Worm (Caenorhabditis elegans) whole organism, L3 larva: Measurements from ENCODE around the gene Y49F6A.12.
A peak's percentile ranks its signal among the peaks of the same experiment; 100 is the strongest.

Experiments
- R02D3.7 ChIP-seq: fragments of 150-350 bp; optimal IDR thresholded peaks from 2 replicates; lab custom pipeline; 2014; ENCODE audit warnings: missing biosample characterization, missing genetic modification characterization
- ZK546.5 ChIP-seq: sonication (generic microtip); optimal IDR thresholded peaks from 2 replicates; lab custom pipeline; 2017; ENCODE audit warnings: missing biosample characterization, missing genetic modification characterization
- aly-2 ChIP-seq: fragments of 150-350 bp; optimal IDR thresholded peaks from 2 replicates; lab custom pipeline; 2014; ENCODE audit warnings: missing biosample characterization, missing genetic modification characterization
- ceh-16 ChIP-seq: sonication (generic microtip); optimal IDR thresholded peaks from 2 replicates; lab custom pipeline; 2017; ENCODE audit warnings: missing biosample characterization, missing genetic modification characterization
- ceh-28 ChIP-seq: fragments of 150-350 bp; optimal IDR thresholded peaks from 2 replicates; lab custom pipeline; 2014; ENCODE audit warnings: missing biosample characterization, missing genetic modification reagents, missing genetic modification characterization
- ceh-82 ChIP-seq: fragments of 150-350 bp; optimal IDR thresholded peaks from 2 replicates; lab custom pipeline; 2014; ENCODE audit warnings: missing biosample characterization, missing genetic modification characterization
- ceh-9 ChIP-seq: sonication (generic microtip); optimal IDR thresholded peaks from 2 replicates; lab custom pipeline; 2018; ENCODE audit warnings: missing biosample characterization, missing genetic modification characterization
- elt-1 ChIP-seq: fragments of 150-350 bp; optimal IDR thresholded peaks from 2 replicates; lab custom pipeline; 2014; ENCODE audit warnings: missing biosample characterization, missing genetic modification characterization
- elt-2 ChIP-seq: sonication (generic microtip); optimal IDR thresholded peaks from 2 replicates; lab custom pipeline; 2016; ENCODE audit warnings: missing genetic modification reagents, mild to moderate bottlenecking, missing genetic modification characterization, missing compliant biosample characterization
- fkh-10 ChIP-seq: sonication (generic microtip); optimal IDR thresholded peaks from 2 replicates; lab custom pipeline; 2017; ENCODE audit warnings: missing biosample characterization, missing genetic modification reagents, missing genetic modification characterization
- fkh-2 ChIP-seq: fragments of 150-350 bp; optimal IDR thresholded peaks from 2 replicates; lab custom pipeline; 2014; ENCODE audit warnings: missing biosample characterization, missing genetic modification reagents, missing genetic modification characterization
- fos-1 ChIP-seq: fragments of 150-350 bp; optimal IDR thresholded peaks from 2 replicates; lab custom pipeline; 2014; ENCODE audit warnings: missing biosample characterization, missing genetic modification characterization
- hmg-11 ChIP-seq: sonication (generic microtip); optimal IDR thresholded peaks from 2 replicates; lab custom pipeline; 2016; ENCODE audit warnings: missing genetic modification characterization, missing compliant biosample characterization
- lin-15B ChIP-seq: fragments of 150-350 bp; optimal IDR thresholded peaks from 2 replicates; lab custom pipeline; 2014; ENCODE audit warnings: missing biosample characterization, missing genetic modification characterization
- lin-39 ChIP-seq: fragments of 150-350 bp; optimal IDR thresholded peaks from 2 replicates; lab custom pipeline; 2018; ENCODE audit warnings: missing biosample characterization, missing genetic modification reagents, missing genetic modification characterization
- lsy-12 ChIP-seq: sonication (generic microtip); optimal IDR thresholded peaks from 2 replicates; lab custom pipeline; 2016; ENCODE audit warnings: mild to moderate bottlenecking, missing genetic modification characterization, missing compliant biosample characterization
- mdl-1 ChIP-seq: fragments of 150-350 bp; optimal IDR thresholded peaks from 2 replicates; lab custom pipeline; 2014; ENCODE audit warnings: missing biosample characterization, missing genetic modification characterization
- nfya-1 ChIP-seq: sonication (generic microtip); optimal IDR thresholded peaks from 2 replicates; lab custom pipeline; 2017; ENCODE audit warnings: missing genetic modification characterization, mild to moderate bottlenecking, missing compliant biosample characterization, antibody characterized with exemption, moderate library complexity; ENCODE audit not compliant: insufficient read depth
- nhr-11 ChIP-seq: fragments of 150-350 bp; optimal IDR thresholded peaks from 2 replicates; lab custom pipeline; 2014; ENCODE audit warnings: missing biosample characterization, missing genetic modification characterization
- nhr-12 ChIP-seq: fragments of 150-350 bp; optimal IDR thresholded peaks from 2 replicates; lab custom pipeline; 2014; ENCODE audit warnings: missing biosample characterization, missing genetic modification characterization
- nhr-23 ChIP-seq: fragments of 150-350 bp; optimal IDR thresholded peaks from 2 replicates; lab custom pipeline; 2014; ENCODE audit warnings: missing biosample characterization, missing genetic modification reagents, missing genetic modification characterization
- nhr-237 ChIP-seq: fragments of 150-350 bp; optimal IDR thresholded peaks from 2 replicates; lab custom pipeline; 2014; ENCODE audit warnings: missing biosample characterization, missing genetic modification characterization
- nhr-25 ChIP-seq: sonication (generic microtip); optimal IDR thresholded peaks from 2 replicates; lab custom pipeline; 2017; ENCODE audit warnings: missing biosample characterization, missing genetic modification characterization
- nhr-28 ChIP-seq: fragments of 150-350 bp; optimal IDR thresholded peaks from 2 replicates; lab custom pipeline; 2014; ENCODE audit warnings: missing biosample characterization, missing genetic modification characterization
- nhr-43 ChIP-seq: sonication (generic microtip); optimal IDR thresholded peaks from 2 replicates; lab custom pipeline; 2016; ENCODE audit warnings: mild to moderate bottlenecking, missing genetic modification characterization, missing compliant biosample characterization; ENCODE audit not compliant: poor library complexity, severe bottlenecking
- pqm-1 ChIP-seq: fragments of 150-350 bp; optimal IDR thresholded peaks from 2 replicates; lab custom pipeline; 2017; ENCODE audit warnings: missing biosample characterization, missing genetic modification characterization, inconsistent platforms
- sea-2 ChIP-seq: fragments of 150-350 bp; sonication (generic microtip); optimal IDR thresholded peaks from 4 replicates; lab custom pipeline; 2014; ENCODE audit warnings: missing biosample characterization, missing genetic modification reagents, missing genetic modification characterization
- skn-1 ChIP-seq: fragments of 150-350 bp; optimal IDR thresholded peaks from 2 replicates; lab custom pipeline; 2014; ENCODE audit warnings: missing biosample characterization, missing genetic modification characterization
- snpc-4 ChIP-seq: fragments of 150-350 bp; optimal IDR thresholded peaks from 2 replicates; lab custom pipeline; 2014; ENCODE audit warnings: missing biosample characterization, missing genetic modification characterization
- tbx-2 ChIP-seq: sonication (generic microtip); optimal IDR thresholded peaks from 2 replicates; lab custom pipeline; 2016; ENCODE audit warnings: mild to moderate bottlenecking, missing genetic modification characterization, missing compliant biosample characterization
- unc-39 ChIP-seq: sonication (generic microtip); optimal IDR thresholded peaks from 4 replicates; lab custom pipeline; 2017; ENCODE audit warnings: missing biosample characterization, missing genetic modification characterization
- unc-62 ChIP-seq: fragments of 150-350 bp; sonication (generic microtip); optimal IDR thresholded peaks from 4 replicates; lab custom pipeline; 2014; ENCODE audit warnings: missing biosample characterization, missing genetic modification reagents, missing genetic modification characterization
- ztf-11 ChIP-seq: fragments of 150-350 bp; optimal IDR thresholded peaks from 2 replicates; lab custom pipeline; 2014; ENCODE audit warnings: missing biosample characterization, missing genetic modification characterization

The Y49F6A.12 gene

ce11 chrII:3595339-3595738 is at the start of gene Y49F6A.12:
Gene Y49F6A.12 (plus strand): TSS chrII:3595639.
- TF ChIP-seq nhr-25 (tag; lab: Kevin White, UChicago) (no peak), fos-1 (tag; lab: Kevin White, UChicago) (no peak), fkh-10 (GFP tag; lab: Kevin White, UChicago) (no peak), ceh-9 (tag; lab: Kevin White, UChicago) (no peak), lin-15B (tag; lab: Kevin White, UChicago) (no peak)
- TF ChIP-seq, all 47 proteins: peak for 0

ce11 chrII:3546381-3546931 is 49.0 kb upstream of the Y49F6A.12 start, which contains the start of gene apd-3:
Gene apd-3 (minus strand): TSS chrII:3546431.
- TF ChIP-seq sea-2 (no peak), ceh-9 (tag; lab: Kevin White, UChicago) (no peak), nhr-11 (tag; lab: Kevin White, UChicago) (no peak), ZK546.5 (no peak), ceh-16 (no peak), lsy-12 (tag; lab: Kevin White, UChicago) (no peak)

ce11 chrII:3547282-3547681 is 48.2 kb upstream of the Y49F6A.12 start:
- peak; percentile 23 for TF ChIP-seq elt-1 (tag; lab: Kevin White, UChicago)
- peak; percentile 70 for TF ChIP-seq nfya-1
- TF ChIP-seq lin-15B (tag; lab: Kevin White, UChicago) = peak; percentile 81
- TF ChIP-seq hmg-11 = peak; percentile 81
- TF ChIP-seq lin-39 (tag; lab: Kevin White, UChicago) = peak; percentile 71
- TF ChIP-seq nhr-11 (tag; lab: Kevin White, UChicago) = no peak
- TF ChIP-seq skn-1 (tag; lab: Kevin White, UChicago) = peak; percentile 6
- no peak for TF ChIP-seq R02D3.7
- TF ChIP-seq nhr-23 (tag; lab: Kevin White, UChicago) = peak; percentile 29
- TF ChIP-seq, all 47 proteins: peak for 7

ce11 chrII:3550352-3550751 is 45.1 kb upstream of the Y49F6A.12 start, which contains the start of gene W10G11.19:
Gene W10G11.19 (plus strand): TSS chrII:3550652.
- TF ChIP-seq elt-2 (tag; lab: Kevin White, UChicago) (peak; percentile 35), nhr-28 (tag; lab: Kevin White, UChicago) (no peak)

ce11 chrII:3553453-3553852 is 42.0 kb upstream of the Y49F6A.12 start, which contains the start of gene dnc-3:
Gene dnc-3 (plus strand): TSS chrII:3553724.
- TF ChIP-seq nfya-1 (peak; percentile 51), ZK546.5 (no peak), tbx-2 (tag; lab: Kevin White, UChicago) (peak; percentile 53), nhr-23 (tag; lab: Kevin White, UChicago) (peak; percentile 21), lin-15B (tag; lab: Kevin White, UChicago) (peak; percentile 59), nhr-12 (tag; lab: Kevin White, UChicago) (no peak), snpc-4 (peak; percentile 5), ceh-82 (no peak), fkh-2 (tag; lab: Kevin White, UChicago) (no peak), elt-2 (tag; lab: Kevin White, UChicago) (peak; percentile 28), ceh-28 (peak; percentile 29)

ce11 chrII:3554673-3555072 is 40.8 kb upstream of the Y49F6A.12 start:
- no peak for TF ChIP-seq elt-2 (tag; lab: Kevin White, UChicago)
- no peak for TF ChIP-seq lin-39 (tag; lab: Kevin White, UChicago)
- no peak for TF ChIP-seq hmg-11
- TF ChIP-seq nhr-12 (tag; lab: Kevin White, UChicago) = no peak
- no peak for TF ChIP-seq ztf-11 (tag; lab: Kevin White, UChicago)
- TF ChIP-seq, all 47 proteins: peak for 0

ce11 chrII:3555281-3555680 is 40.2 kb upstream of the Y49F6A.12 start:
- peak; percentile 12 for TF ChIP-seq nhr-43
- TF ChIP-seq nhr-28 (tag; lab: Kevin White, UChicago) = no peak

- TF ChIP-seq nhr-237 (no peak), unc-39 (tag; lab: Kevin White, UChicago) (no peak), unc-62 (GFP tag; lab: Kevin White, UChicago) (no peak), lin-39 (tag; lab: Kevin White, UChicago) (no peak), tbx-2 (tag; lab: Kevin White, UChicago) (no peak), pqm-1 (tag; lab: Kevin White, UChicago) (no peak), ZK546.5 (no peak), aly-2 (tag; lab: Kevin White, UChicago) (no peak), nhr-25 (tag; lab: Kevin White, UChicago) (no peak), nhr-23 (tag; lab: Kevin White, UChicago) (no peak), sea-2 (no peak), elt-2 (tag; lab: Kevin White, UChicago) (no peak), fkh-2 (tag; lab: Kevin White, UChicago) (no peak), mdl-1 (tag; lab: Kevin White, UChicago) (no peak), fkh-10 (GFP tag; lab: Kevin White, UChicago) (no peak)
Observed at ce11 chrII:3556584-3556983, 38.9 kb upstream of the Y49F6A.12 start.
